Fruit fly (Drosophila melanogaster) whole organism, embryonic: ENCODE measurements around the gene CG44000.

Source experiments
- ATbp ChIP-seq: fragments of 200-800 bp; sonication (Bioruptor generic); optimal IDR thresholded peaks from 2 replicates; lab custom pipeline; 2017; ENCODE audit warnings: missing biosample characterization, mild to moderate bottlenecking, missing genetic modification characterization, missing genetic modification reagents
- Aef1 ChIP-seq: fragments of 200-800 bp; sonication (Bioruptor generic); IDR thresholded peaks from 3 replicates; pipeline ENCODE4 v1.3.6; 2022; ENCODE audit warnings: missing biosample characterization, missing genetic modification characterization
- Asciz ChIP-seq: fragments of 200-800 bp; sonication (Bioruptor generic); optimal IDR thresholded peaks from 2 replicates; lab custom pipeline; 2017; ENCODE audit warnings: missing biosample characterization, mild to moderate bottlenecking, missing genetic modification characterization, missing genetic modification reagents
- Atf3 ChIP-seq: fragments of 200-800 bp; sonication (Bioruptor generic); optimal IDR thresholded peaks from 3 replicates; lab custom pipeline; 2016; ENCODE audit warnings: missing biosample characterization, missing genetic modification characterization
- CG10462 ChIP-seq: fragments of 200-800 bp; sonication (Bioruptor generic); optimal IDR thresholded peaks from 2 replicates; lab custom pipeline; 2016; ENCODE audit warnings: missing biosample characterization, missing genetic modification characterization
- CG11085 ChIP-seq: fragments of 200-800 bp; sonication (Bioruptor generic); IDR thresholded peaks from 2 replicates; pipeline ENCODE4 v1.3.6; 2022; ENCODE audit warnings: missing biosample characterization, missing genetic modification characterization
- CG11723 ChIP-seq: fragments of 200-800 bp; sonication (Bioruptor generic); optimal IDR thresholded peaks from 2 replicates; lab custom pipeline; 2017; ENCODE audit warnings: missing biosample characterization, mild to moderate bottlenecking, missing genetic modification characterization
- CG12744 ChIP-seq: fragments of 200-800 bp; sonication (Bioruptor generic); optimal IDR thresholded peaks from 2 replicates; lab custom pipeline; 2016; ENCODE audit warnings: missing biosample characterization, missing genetic modification characterization
- CG12942 ChIP-seq: fragments of 200-800 bp; sonication (Bioruptor generic); optimal IDR thresholded peaks from 3 replicates; lab custom pipeline; 2016; ENCODE audit warnings: missing biosample characterization, missing genetic modification characterization
- CG13287 ChIP-seq: fragments of 200-800 bp; sonication (Bioruptor generic); IDR thresholded peaks from 2 replicates; pipeline ENCODE4 v1.3.6; 2022; ENCODE audit warnings: missing biosample characterization, missing genetic modification characterization; ENCODE audit not compliant: partially characterized antibody
- CG13296 ChIP-seq: fragments of 200-800 bp; sonication (Bioruptor generic); optimal IDR thresholded peaks from 3 replicates; lab custom pipeline; 2018; ENCODE audit warnings: missing biosample characterization, mild to moderate bottlenecking, missing genetic modification characterization
- CG13624 ChIP-seq: fragments of 200-800 bp; sonication (Bioruptor generic); optimal IDR thresholded peaks from 2 replicates; lab custom pipeline; 2016; ENCODE audit warnings: missing biosample characterization, missing genetic modification characterization
- CG1529 ChIP-seq: fragments of 200-800 bp; sonication (Bioruptor generic); optimal IDR thresholded peaks from 3 replicates; lab custom pipeline; 2018; ENCODE audit warnings: missing biosample characterization, missing genetic modification characterization
- CG32767 ChIP-seq: fragments of 200-800 bp; sonication (Bioruptor generic); IDR thresholded peaks from 2 replicates; pipeline ENCODE4 v1.3.6; 2022; ENCODE audit warnings: missing biosample characterization, missing genetic modification characterization
- CG4282 ChIP-seq: fragments of 200-800 bp; sonication (Bioruptor generic); optimal IDR thresholded peaks from 2 replicates; lab custom pipeline; 2016; ENCODE audit warnings: missing biosample characterization, missing genetic modification characterization
- CG7963 ChIP-seq: fragments of 200-800 bp; sonication (Bioruptor generic); IDR thresholded peaks from 3 replicates; pipeline ENCODE4 v1.3.6; 2022; ENCODE audit warnings: missing biosample characterization, missing genetic modification characterization; ENCODE audit not compliant: partially characterized antibody
- CG9817 ChIP-seq: fragments of 200-800 bp; sonication (Bioruptor generic); optimal IDR thresholded peaks from 2 replicates; lab custom pipeline; 2018; ENCODE audit warnings: missing biosample characterization, mild to moderate bottlenecking, missing genetic modification characterization, moderate library complexity
- Gug ChIP-seq: fragments of 200-800 bp; sonication (Bioruptor generic); IDR thresholded peaks from 4 replicates; pipeline ENCODE4 v1.3.6; 2022; ENCODE audit warnings: missing biosample characterization, missing genetic modification characterization
- MESR4 ChIP-seq: fragments of 200-800 bp; sonication (Bioruptor generic); optimal IDR thresholded peaks from 2 replicates; lab custom pipeline; 2018; ENCODE audit warnings: missing biosample characterization, mild to moderate bottlenecking, missing genetic modification characterization, moderate library complexity
- Med ChIP-seq: fragments of 200-800 bp; sonication (Bioruptor generic); peaks from one replicate; lab custom pipeline; 2016; ENCODE audit warnings: missing biosample characterization, missing genetic modification characterization, mild to moderate bottlenecking, inconsistent platforms, moderate library complexity
- NC2α ChIP-seq: fragments of 200-800 bp; sonication (Bioruptor generic); optimal IDR thresholded peaks from 2 replicates; lab custom pipeline; 2016; ENCODE audit warnings: missing biosample characterization, missing genetic modification characterization
- Nf-YA ChIP-seq: fragments of 200-800 bp; sonication (Bioruptor generic); IDR thresholded peaks from 2 replicates; pipeline ENCODE4 v1.3.6; 2022; ENCODE audit warnings: missing biosample characterization, missing genetic modification characterization
- PHDP ChIP-seq: fragments of 200-800 bp; sonication (Bioruptor generic); optimal IDR thresholded peaks from 3 replicates; lab custom pipeline; 2018; ENCODE audit warnings: missing biosample characterization, mild to moderate bottlenecking, missing genetic modification characterization, moderate library complexity
- Sox102F ChIP-seq: fragments of 200-800 bp; sonication (Bioruptor generic); optimal IDR thresholded peaks from 2 replicates; lab custom pipeline; 2018; ENCODE audit warnings: missing biosample characterization, mild to moderate bottlenecking, missing genetic modification characterization, moderate library complexity
- Stat92E ChIP-seq, 3 experiments: fragments of >200 bp in 2 of 3; fragments of 200-800 bp in 1 of 3; sonication (Bioruptor generic) in 1 of 3; optimal IDR thresholded peaks; 2 replicates each; lab custom pipeline; 2017 to 2019; ENCODE audit warnings: missing biosample characterization in 3 of 3, missing genetic modification characterization in 3 of 3, mild to moderate bottlenecking in 1 of 3, moderate library complexity in 1 of 3
- amos ChIP-seq: fragments of 200-800 bp; sonication (Bioruptor generic); IDR thresholded peaks from 2 replicates; pipeline ENCODE4 v1.3.6; 2022; ENCODE audit warnings: missing biosample characterization, missing genetic modification characterization; ENCODE audit not compliant: partially characterized antibody
- bowl ChIP-seq: fragments of 200-800 bp; sonication (Bioruptor generic); IDR thresholded peaks from 2 replicates; pipeline ENCODE4 v1.3.6; 2022; ENCODE audit warnings: missing biosample characterization, missing genetic modification characterization
- cg ChIP-seq: fragments of 200-800 bp; sonication (Bioruptor generic); optimal IDR thresholded peaks from 3 replicates; lab custom pipeline; 2019; ENCODE audit warnings: missing biosample characterization, mild to moderate bottlenecking, missing genetic modification characterization, moderate library complexity
- crc ChIP-seq: fragments of 200-800 bp; sonication (Bioruptor generic); optimal IDR thresholded peaks from 2 replicates; lab custom pipeline; 2016; ENCODE audit warnings: missing biosample characterization, missing genetic modification characterization
- crol ChIP-seq: fragments of 200-800 bp; sonication (Bioruptor generic); IDR thresholded peaks from 2 replicates; pipeline ENCODE4 v1.3.6; 2022; ENCODE audit warnings: missing biosample characterization, missing genetic modification characterization
- crp ChIP-seq, 2 experiments: fragments of 200-800 bp; sonication (Bioruptor generic); optimal IDR thresholded peaks; 2 replicates in 1 of 2; 3 replicates in 1 of 2; lab custom pipeline; 2017; ENCODE audit warnings: missing biosample characterization in 2 of 2, missing genetic modification characterization in 2 of 2, mild to moderate bottlenecking in 1 of 2, moderate library complexity in 1 of 2
- dm ChIP-seq: fragments of 200-800 bp; sonication (Bioruptor generic); optimal IDR thresholded peaks from 3 replicates; lab custom pipeline; 2016; ENCODE audit warnings: missing biosample characterization, missing genetic modification characterization
- gcm2 ChIP-seq: fragments of 200-800 bp; sonication (Bioruptor generic); optimal IDR thresholded peaks from 2 replicates; lab custom pipeline; 2016; ENCODE audit warnings: missing biosample characterization, missing genetic modification characterization
- gem ChIP-seq: fragments of 200-800 bp; sonication (Bioruptor generic); optimal IDR thresholded peaks from 2 replicates; lab custom pipeline; 2019; ENCODE audit warnings: missing biosample characterization, mild to moderate bottlenecking, missing genetic modification characterization, moderate library complexity
- h ChIP-seq: fragments of >200 bp; optimal IDR thresholded peaks from 2 replicates; lab custom pipeline; 2017
- kay ChIP-seq: fragments of 200-800 bp; sonication (Bioruptor generic); optimal IDR thresholded peaks from 2 replicates; lab custom pipeline; 2016; ENCODE audit warnings: missing biosample characterization, missing genetic modification characterization
- knrl ChIP-seq: fragments of 200-800 bp; sonication (Bioruptor generic); IDR thresholded peaks from 3 replicates; pipeline ENCODE4 v1.3.6; 2022; ENCODE audit warnings: missing biosample characterization, missing genetic modification characterization; ENCODE audit not compliant: partially characterized antibody
- lab ChIP-seq: fragments of 200-800 bp; sonication (Bioruptor generic); optimal IDR thresholded peaks from 3 replicates; lab custom pipeline; 2017; ENCODE audit warnings: missing biosample characterization, missing genetic modification characterization, mild to moderate bottlenecking, moderate library complexity, missing genetic modification reagents
- pho ChIP-seq: fragments of 200-800 bp; sonication (Bioruptor generic); optimal IDR thresholded peaks from 2 replicates; lab custom pipeline; 2016; ENCODE audit warnings: missing biosample characterization, missing genetic modification characterization
- phol ChIP-seq: fragments of 200-800 bp; sonication (Bioruptor generic); optimal IDR thresholded peaks from 3 replicates; lab custom pipeline; 2018; ENCODE audit warnings: missing biosample characterization, mild to moderate bottlenecking, missing genetic modification characterization, moderate library complexity
- pita ChIP-seq: fragments of 200-800 bp; sonication (Bioruptor generic); optimal IDR thresholded peaks from 2 replicates; lab custom pipeline; 2017; ENCODE audit warnings: missing biosample characterization, mild to moderate bottlenecking, missing genetic modification characterization
- pzg ChIP-seq: fragments of 200-800 bp; sonication (Bioruptor generic); optimal IDR thresholded peaks from 3 replicates; lab custom pipeline; 2018; ENCODE audit warnings: missing biosample characterization, mild to moderate bottlenecking, missing genetic modification characterization, moderate library complexity
- scrt ChIP-seq: fragments of 200-800 bp; sonication (Bioruptor generic); optimal IDR thresholded peaks from 2 replicates; lab custom pipeline; 2018; ENCODE audit warnings: missing biosample characterization, mild to moderate bottlenecking, missing genetic modification characterization, moderate library complexity
- slbo ChIP-seq: fragments of 200-800 bp; sonication (Bioruptor generic); IDR thresholded peaks from 2 replicates; pipeline ENCODE4 v1.3.6; 2022; ENCODE audit warnings: missing biosample characterization, missing genetic modification characterization
- stwl ChIP-seq: fragments of 200-800 bp; sonication (Bioruptor generic); optimal IDR thresholded peaks from 3 replicates; lab custom pipeline; 2018; ENCODE audit warnings: missing biosample characterization, mild to moderate bottlenecking, missing genetic modification characterization, moderate library complexity
- tap ChIP-seq: fragments of 200-800 bp; optimal IDR thresholded peaks from 3 replicates; lab custom pipeline; 2019; ENCODE audit warnings: missing biosample characterization, mild to moderate bottlenecking, missing genetic modification characterization, moderate library complexity
- wdn ChIP-seq: fragments of 200-800 bp; sonication (Bioruptor generic); IDR thresholded peaks from 2 replicates; pipeline ENCODE4 v1.3.6; 2022; ENCODE audit warnings: missing biosample characterization, missing genetic modification characterization
- wek ChIP-seq: fragments of 200-800 bp; sonication (Bioruptor generic); optimal IDR thresholded peaks from 3 replicates; lab custom pipeline; 2018; ENCODE audit warnings: missing biosample characterization, mild to moderate bottlenecking, missing genetic modification characterization, moderate library complexity

The CG44000 gene

dm6 chr2L:4997401-4998259 is 45.4 kb upstream of the CG44000 start (continued):
- peak; percentile 98 for TF ChIP-seq NC2α (GFP tag; lab: Kevin White, UChicago)
- peak; percentile 96 for TF ChIP-seq wek (GFP tag; lab: Kevin White, UChicago)
- peak; percentile 95 for TF ChIP-seq scrt (GFP tag; lab: Kevin White, UChicago)
- TF ChIP-seq pzg (GFP tag; lab: Kevin White, UChicago) = peak; percentile 41
- peak; percentile 99 for TF ChIP-seq Atf3 (GFP tag; lab: Kevin White, UChicago)
- peak; percentile 99 for TF ChIP-seq ATbp
- TF ChIP-seq Nf-YA (GFP tag; lab: Robert Waterston, UW) = peak; percentile 98
- TF ChIP-seq gcm2 (GFP tag; lab: Kevin White, UChicago) = peak; percentile 97
- TF ChIP-seq stwl (tag; lab: Kevin White, UChicago) = peak; percentile 81
- TF ChIP-seq Asciz = peak; percentile 99
- peak; percentile 99 for TF ChIP-seq CG1529 (GFP tag; lab: Kevin White, UChicago)
- peak; percentile 98 for TF ChIP-seq CG9817 (tag; lab: Kevin White, UChicago)
- peak; percentile 99 for TF ChIP-seq CG12744
- TF ChIP-seq amos (GFP tag; lab: Robert Waterston, UW) = no peak
- no peak for TF ChIP-seq h (lab: Kevin White, UChicago)
- peak; percentile 100 for TF ChIP-seq Med (GFP tag; lab: Kevin White, UChicago)
- TF ChIP-seq CG11085 (GFP tag; lab: Robert Waterston, UW) = peak; percentile 99
- TF ChIP-seq CG7963 = peak; percentile 70
- TF ChIP-seq crol = peak; percentile 96
- peak; percentile 77 for TF ChIP-seq knrl (GFP tag; lab: Robert Waterston, UW)
- peak; percentile 15 for TF ChIP-seq cg (GFP tag; lab: Kevin White, UChicago)
- TF ChIP-seq Gug = peak; percentile 99
- peak; percentile 99 for TF ChIP-seq Sox102F (GFP tag; lab: Kevin White, UChicago)
- TF ChIP-seq CG13624 = peak; percentile 99
- peak; percentile 99 for TF ChIP-seq CG12942 (GFP tag; lab: Kevin White, UChicago)
- TF ChIP-seq CG13296 (GFP tag; lab: Kevin White, UChicago) = peak; percentile 96
- peak; percentile 97 for TF ChIP-seq kay
- peak; percentile 99 for TF ChIP-seq Aef1
- TF ChIP-seq wdn (GFP tag; lab: Robert Waterston, UW) = peak; percentile 98
- TF ChIP-seq crc (GFP tag; lab: Kevin White, UChicago) = peak; percentile 99
- peak; percentile 69 for TF ChIP-seq CG13287 (GFP tag; lab: Robert Waterston, UW)
- TF ChIP-seq phol (tag; lab: Kevin White, UChicago) = peak; percentile 99
- peak; percentile 85 for TF ChIP-seq MESR4 (GFP tag; lab: Kevin White, UChicago)
- peak; percentile 98 for TF ChIP-seq CG10462 (GFP tag; lab: Kevin White, UChicago)
- peak; percentile 99 for TF ChIP-seq lab (GFP tag; lab: Kevin White, UChicago)
- peak; percentile 99 for TF ChIP-seq slbo
- TF ChIP-seq bowl (GFP tag; lab: Robert Waterston, UW) = peak; percentile 98
- peak in 1 of 3 experiments; percentile 95 for TF ChIP-seq Stat92E (GFP tag; optimal IDR thresholded peaks at IDR 0.05; lab: Kevin White, UChicago)
- TF ChIP-seq tap (tag; lab: Kevin White, UChicago) = peak; percentile 98
- TF ChIP-seq gem (tag; lab: Kevin White, UChicago) = peak; percentile 100
- peak; percentile 99 for TF ChIP-seq CG4282
- TF ChIP-seq dm = peak; percentile 98
- peak; percentile 35 to 77 for TF ChIP-seq crp (GFP tag; optimal IDR thresholded peaks at IDR 0.05; lab: Kevin White, UChicago)
- peak; percentile 99 for TF ChIP-seq PHDP (tag; lab: Kevin White, UChicago)
- TF ChIP-seq pita (GFP tag; lab: Kevin White, UChicago) = no peak
- TF ChIP-seq pho (GFP tag; lab: Kevin White, UChicago) = peak; percentile 99
- TF ChIP-seq CG32767 (GFP tag; lab: Robert Waterston, UW) = peak; percentile 98
- peak; percentile 98 for TF ChIP-seq CG11723 (GFP tag; lab: Kevin White, UChicago)
